Worm (Caenorhabditis elegans) whole organism, L4 larva: Measurements from ENCODE around the gene ZK1010.4.

Source experiments
- ama-1 ChIP-seq: fragments of 150-350 bp; optimal IDR thresholded peaks from 2 replicates; lab custom pipeline; 2014; ENCODE audit warnings: inconsistent platforms, mixed read lengths
- lim-7 ChIP-seq: fragments of 200-800 bp; sonication (Bioruptor generic); IDR thresholded peaks from 2 replicates; pipeline ENCODE4 v1.3.6; 2022; ENCODE audit warnings: missing genetic modification characterization, missing compliant biosample characterization
- mdl-1 ChIP-seq, 2 experiments: fragments of 150-350 bp in 1 of 2; sonication (generic microtip) in 1 of 2; optimal IDR thresholded peaks; 2 replicates each; lab custom pipeline; 2014 to 2017; ENCODE audit warnings: missing biosample characterization in 2 of 2, missing genetic modification characterization in 2 of 2

DNA sequence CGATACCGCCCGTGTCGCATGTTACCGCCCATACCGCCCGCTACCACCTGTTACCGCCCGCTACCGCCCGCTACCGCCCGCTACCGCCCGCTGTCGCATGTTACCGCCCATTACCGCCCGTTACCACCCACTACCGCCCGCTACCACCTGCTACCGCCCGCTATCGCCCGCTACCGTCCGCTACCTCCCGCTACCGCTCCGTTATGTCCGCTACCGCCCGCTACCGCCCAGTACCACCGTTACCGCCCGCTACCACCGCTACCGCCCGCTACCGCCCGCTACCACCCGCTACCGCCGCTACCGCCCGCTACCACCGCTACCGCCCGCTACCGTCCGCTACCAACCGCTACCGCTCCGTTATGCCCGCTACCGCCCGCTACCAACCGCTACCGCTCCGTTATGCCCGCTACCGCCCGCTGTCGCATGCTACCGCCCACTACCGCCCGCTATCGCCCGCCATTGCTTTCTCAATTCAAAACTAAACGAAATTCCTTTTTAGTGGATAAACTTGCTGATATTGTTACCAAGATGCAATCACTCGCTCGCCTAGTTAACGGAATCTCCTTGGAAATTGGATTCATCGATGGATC is 51.7 kb downstream of the ZK1010.4 start:
- TF ChIP-seq mdl-1 (tag; optimal IDR thresholded peaks at IDR 0.05; lab: Kevin White, UChicago) = no peak
- no peak for TF ChIP-seq lim-7 (GFP tag; lab: Robert Waterston, UW)
- no peak for TF ChIP-seq ama-1 (lab: Kevin White, UChicago)
